Fruit fly (Drosophila melanogaster) whole organism, embryonic: ENCODE results near the gene CG13063.
A peak's percentile ranks its signal among the peaks of the same experiment; 100 is the strongest.

Experiments
- Blimp-1 ChIP-seq: fragments of 200-800 bp; sonication (Bioruptor generic); optimal IDR thresholded peaks from 3 replicates; lab custom pipeline; 2018; ENCODE audit warnings: missing biosample characterization, missing genetic modification characterization, mild to moderate bottlenecking, moderate library complexity, missing genetic modification reagents
- CG10431 ChIP-seq: fragments of 200-800 bp; sonication (Bioruptor generic); optimal IDR thresholded peaks from 3 replicates; lab custom pipeline; 2018; ENCODE audit warnings: missing biosample characterization, mild to moderate bottlenecking, missing genetic modification characterization
- CG10654 ChIP-seq: fragments of 200-800 bp; sonication (Bioruptor generic); optimal IDR thresholded peaks from 2 replicates; lab custom pipeline; 2016; ENCODE audit warnings: missing biosample characterization, missing genetic modification characterization
- CG14710 ChIP-seq: fragments of 200-800 bp; sonication (Bioruptor generic); optimal IDR thresholded peaks from 3 replicates; lab custom pipeline; 2019; ENCODE audit warnings: missing biosample characterization, mild to moderate bottlenecking, missing genetic modification characterization, moderate library complexity
- CG15269 ChIP-seq: fragments of 200-800 bp; sonication (Bioruptor generic); optimal IDR thresholded peaks from 2 replicates; lab custom pipeline; 2018; ENCODE audit warnings: missing biosample characterization, mild to moderate bottlenecking, missing genetic modification characterization, moderate library complexity
- CG1647 ChIP-seq: fragments of 200-800 bp; sonication (Bioruptor generic); optimal IDR thresholded peaks from 3 replicates; lab custom pipeline; 2016; ENCODE audit warnings: missing biosample characterization, missing genetic modification characterization
- CG16813 ChIP-seq: fragments of 200-800 bp; sonication (Bioruptor generic); IDR thresholded peaks from 3 replicates; pipeline ENCODE4 v1.3.6; 2022; ENCODE audit warnings: missing biosample characterization, missing genetic modification characterization; ENCODE audit not compliant: partially characterized antibody
- CG17359 ChIP-seq: fragments of 200-800 bp; sonication (Bioruptor generic); optimal IDR thresholded peaks from 3 replicates; lab custom pipeline; 2018; ENCODE audit warnings: missing biosample characterization, mild to moderate bottlenecking, missing genetic modification characterization, moderate library complexity
- CG18764 ChIP-seq: fragments of 200-800 bp; sonication (Bioruptor generic); optimal IDR thresholded peaks from 3 replicates; lab custom pipeline; 2016; ENCODE audit warnings: missing biosample characterization, missing genetic modification characterization
- CG4707 ChIP-seq: fragments of 200-800 bp; sonication (Bioruptor generic); optimal IDR thresholded peaks from 2 replicates; lab custom pipeline; 2018; ENCODE audit warnings: missing biosample characterization, mild to moderate bottlenecking, missing genetic modification characterization, moderate library complexity
- CG5245 ChIP-seq: fragments of 200-800 bp; sonication (Bioruptor generic); optimal IDR thresholded peaks from 3 replicates; lab custom pipeline; 2016; ENCODE audit warnings: missing biosample characterization, missing genetic modification characterization
- CG7839 ChIP-seq: fragments of 200-800 bp; sonication (Bioruptor generic); optimal IDR thresholded peaks from 3 replicates; lab custom pipeline; 2018; ENCODE audit warnings: missing biosample characterization, mild to moderate bottlenecking, missing genetic modification characterization, moderate library complexity
- CG8290 ChIP-seq, 3 experiments: fragments of 200-800 bp; sonication (Bioruptor generic); optimal IDR thresholded peaks; 2 replicates each; lab custom pipeline; 2016 to 2019; ENCODE audit warnings: missing biosample characterization in 3 of 3, missing genetic modification characterization in 3 of 3, mild to moderate bottlenecking in 2 of 3, moderate library complexity in 1 of 3
- CG8944 ChIP-seq: fragments of 200-800 bp; sonication (Bioruptor generic); optimal IDR thresholded peaks from 3 replicates; lab custom pipeline; 2016; ENCODE audit warnings: missing biosample characterization, missing genetic modification characterization
- CG9727 ChIP-seq: fragments of 200-800 bp; sonication (Bioruptor generic); optimal IDR thresholded peaks from 3 replicates; lab custom pipeline; 2017; ENCODE audit warnings: missing biosample characterization, mild to moderate bottlenecking, missing genetic modification characterization
- Camta ChIP-seq: fragments of 200-800 bp; sonication (Bioruptor generic); optimal IDR thresholded peaks from 2 replicates; lab custom pipeline; 2016; ENCODE audit warnings: missing biosample characterization, missing genetic modification characterization
- Eip74EF ChIP-seq, 2 experiments: fragments of 200-800 bp in 1 of 2; fragments of >200 bp in 1 of 2; sonication (Bioruptor generic) in 1 of 2; optimal IDR thresholded peaks; 2 replicates each; lab custom pipeline; 2017 to 2019; ENCODE audit warnings: missing biosample characterization in 2 of 2, missing genetic modification characterization in 2 of 2, mild to moderate bottlenecking in 1 of 2, moderate library complexity in 1 of 2
- H2.0 ChIP-seq: fragments of 200-800 bp; sonication (Bioruptor generic); IDR thresholded peaks from 2 replicates; pipeline ENCODE4 v1.3.6; 2022; ENCODE audit warnings: missing biosample characterization, missing genetic modification characterization
- HmgD ChIP-seq: fragments of 200-800 bp; sonication (Bioruptor generic); optimal IDR thresholded peaks from 3 replicates; lab custom pipeline; 2016; ENCODE audit warnings: missing biosample characterization, missing genetic modification characterization
- Hr51 ChIP-seq, 2 experiments: fragments of 200-800 bp; sonication (Bioruptor generic); optimal IDR thresholded peaks; 2 replicates in 1 of 2; 3 replicates in 1 of 2; lab custom pipeline; 2016 to 2018; ENCODE audit warnings: missing biosample characterization in 2 of 2, missing genetic modification characterization in 2 of 2, mild to moderate bottlenecking in 1 of 2, moderate library complexity in 1 of 2
- Jarid2 ChIP-seq: fragments of 200-800 bp; sonication (Bioruptor generic); optimal IDR thresholded peaks from 3 replicates; lab custom pipeline; 2017; ENCODE audit warnings: mild to moderate bottlenecking, missing biosample characterization, missing genetic modification reagents, missing genetic modification characterization
- Lim3 ChIP-seq: fragments of 200-800 bp; sonication (Bioruptor generic); IDR thresholded peaks from 2 replicates; pipeline ENCODE4 v1.3.6; 2022; ENCODE audit warnings: missing biosample characterization, missing genetic modification characterization
- MESR4 ChIP-seq: fragments of 200-800 bp; sonication (Bioruptor generic); optimal IDR thresholded peaks from 2 replicates; lab custom pipeline; 2018; ENCODE audit warnings: missing biosample characterization, mild to moderate bottlenecking, missing genetic modification characterization, moderate library complexity
- Sox102F ChIP-seq: fragments of 200-800 bp; sonication (Bioruptor generic); optimal IDR thresholded peaks from 2 replicates; lab custom pipeline; 2018; ENCODE audit warnings: missing biosample characterization, mild to moderate bottlenecking, missing genetic modification characterization, moderate library complexity
- YL-1 ChIP-seq: fragments of 200-800 bp; sonication (Bioruptor generic); optimal IDR thresholded peaks from 3 replicates; lab custom pipeline; 2017; ENCODE audit warnings: missing biosample characterization, mild to moderate bottlenecking, missing genetic modification characterization
- ab ChIP-seq: fragments of 200-800 bp; sonication (Bioruptor generic); optimal IDR thresholded peaks from 2 replicates; lab custom pipeline; 2016; ENCODE audit warnings: missing biosample characterization, missing genetic modification characterization
- ash1 ChIP-seq: fragments of 200-800 bp; sonication (Bioruptor generic); optimal IDR thresholded peaks from 2 replicates; lab custom pipeline; 2018; ENCODE audit warnings: missing biosample characterization, mild to moderate bottlenecking, missing genetic modification characterization
- chinmo ChIP-seq: fragments of 200-800 bp; sonication (Bioruptor generic); IDR thresholded peaks from 4 replicates; pipeline ENCODE4 v1.3.6; 2022; ENCODE audit warnings: missing biosample characterization, missing genetic modification characterization; ENCODE audit not compliant: partially characterized antibody
- ci ChIP-seq: fragments of 200-800 bp; sonication (Bioruptor generic); IDR thresholded peaks from 3 replicates; pipeline ENCODE4 v1.3.6; 2022; ENCODE audit warnings: missing biosample characterization, missing genetic modification characterization
- danr ChIP-seq: fragments of 200-800 bp; sonication (Bioruptor generic); IDR thresholded peaks from 2 replicates; pipeline ENCODE4 v1.3.6; 2022; ENCODE audit warnings: missing biosample characterization, missing genetic modification characterization
- dmrt99B ChIP-seq: fragments of 200-800 bp; sonication (Bioruptor generic); optimal IDR thresholded peaks from 2 replicates; lab custom pipeline; 2018; ENCODE audit warnings: missing biosample characterization, mild to moderate bottlenecking, missing genetic modification characterization, moderate library complexity
- fd3F ChIP-seq: fragments of 200-800 bp; sonication (Bioruptor generic); optimal IDR thresholded peaks from 2 replicates; lab custom pipeline; 2018; ENCODE audit warnings: missing biosample characterization, mild to moderate bottlenecking, missing genetic modification characterization, moderate library complexity
- hbn ChIP-seq: fragments of 200-800 bp; sonication (Bioruptor generic); IDR thresholded peaks from 2 replicates; pipeline ENCODE4 v1.3.6; 2022; ENCODE audit warnings: missing biosample characterization, missing genetic modification characterization; ENCODE audit not compliant: partially characterized antibody
- ind ChIP-seq: fragments of 200-800 bp; sonication (Bioruptor generic); optimal IDR thresholded peaks from 3 replicates; lab custom pipeline; 2016; ENCODE audit warnings: missing biosample characterization, missing genetic modification characterization
- nerfin-1 ChIP-seq: fragments of 200-800 bp; sonication (Bioruptor generic); optimal IDR thresholded peaks from 3 replicates; lab custom pipeline; 2019; ENCODE audit warnings: missing biosample characterization, mild to moderate bottlenecking, missing genetic modification characterization, moderate library complexity
- nmo ChIP-seq: fragments of 200-800 bp; sonication (Bioruptor generic); optimal IDR thresholded peaks from 2 replicates; lab custom pipeline; 2018; ENCODE audit warnings: missing biosample characterization, mild to moderate bottlenecking, missing genetic modification characterization, moderate library complexity
- phol ChIP-seq: fragments of 200-800 bp; sonication (Bioruptor generic); optimal IDR thresholded peaks from 3 replicates; lab custom pipeline; 2018; ENCODE audit warnings: missing biosample characterization, mild to moderate bottlenecking, missing genetic modification characterization, moderate library complexity
- pita ChIP-seq: fragments of 200-800 bp; sonication (Bioruptor generic); optimal IDR thresholded peaks from 2 replicates; lab custom pipeline; 2017; ENCODE audit warnings: missing biosample characterization, mild to moderate bottlenecking, missing genetic modification characterization
- pnt ChIP-seq: fragments of 200-800 bp; sonication (Bioruptor generic); optimal IDR thresholded peaks from 3 replicates; lab custom pipeline; 2016; ENCODE audit warnings: missing biosample characterization, missing genetic modification characterization
- pum ChIP-seq: fragments of 200-800 bp; sonication (Bioruptor generic); optimal IDR thresholded peaks from 2 replicates; lab custom pipeline; 2016; ENCODE audit warnings: missing biosample characterization, missing genetic modification characterization
- scrt ChIP-seq: fragments of 200-800 bp; sonication (Bioruptor generic); optimal IDR thresholded peaks from 2 replicates; lab custom pipeline; 2018; ENCODE audit warnings: missing biosample characterization, mild to moderate bottlenecking, missing genetic modification characterization, moderate library complexity
- sens ChIP-seq: fragments of 200-800 bp; sonication (Bioruptor generic); peaks from one replicate; lab custom pipeline; 2016; ENCODE audit warnings: missing biosample characterization, missing genetic modification characterization
- sima ChIP-seq: fragments of 200-800 bp; sonication (Bioruptor generic); optimal IDR thresholded peaks from 2 replicates; lab custom pipeline; 2016; ENCODE audit warnings: missing biosample characterization, missing genetic modification characterization
- slp2 ChIP-seq: fragments of 200-800 bp; sonication (Bioruptor generic); optimal IDR thresholded peaks from 2 replicates; lab custom pipeline; 2016; ENCODE audit warnings: missing biosample characterization, missing genetic modification characterization
- ssp ChIP-seq: fragments of 200-800 bp; sonication (Bioruptor generic); IDR thresholded peaks from 2 replicates; pipeline ENCODE4 v1.3.6; 2022; ENCODE audit warnings: missing biosample characterization, missing genetic modification characterization
- stwl ChIP-seq: fragments of 200-800 bp; sonication (Bioruptor generic); optimal IDR thresholded peaks from 3 replicates; lab custom pipeline; 2018; ENCODE audit warnings: missing biosample characterization, mild to moderate bottlenecking, missing genetic modification characterization, moderate library complexity
- toy ChIP-seq: fragments of 200-800 bp; sonication (Bioruptor generic); IDR thresholded peaks from 2 replicates; pipeline ENCODE4 v1.3.6; 2022; ENCODE audit warnings: missing biosample characterization, missing genetic modification characterization
- twi ChIP-seq: fragments of 200-800 bp; optimal IDR thresholded peaks from 2 replicates; lab custom pipeline; 2019; ENCODE audit warnings: missing biosample characterization, mild to moderate bottlenecking, missing genetic modification characterization, moderate library complexity
- wek ChIP-seq: fragments of 200-800 bp; sonication (Bioruptor generic); optimal IDR thresholded peaks from 3 replicates; lab custom pipeline; 2018; ENCODE audit warnings: missing biosample characterization, mild to moderate bottlenecking, missing genetic modification characterization, moderate library complexity

Gene CG13063

DNA sequence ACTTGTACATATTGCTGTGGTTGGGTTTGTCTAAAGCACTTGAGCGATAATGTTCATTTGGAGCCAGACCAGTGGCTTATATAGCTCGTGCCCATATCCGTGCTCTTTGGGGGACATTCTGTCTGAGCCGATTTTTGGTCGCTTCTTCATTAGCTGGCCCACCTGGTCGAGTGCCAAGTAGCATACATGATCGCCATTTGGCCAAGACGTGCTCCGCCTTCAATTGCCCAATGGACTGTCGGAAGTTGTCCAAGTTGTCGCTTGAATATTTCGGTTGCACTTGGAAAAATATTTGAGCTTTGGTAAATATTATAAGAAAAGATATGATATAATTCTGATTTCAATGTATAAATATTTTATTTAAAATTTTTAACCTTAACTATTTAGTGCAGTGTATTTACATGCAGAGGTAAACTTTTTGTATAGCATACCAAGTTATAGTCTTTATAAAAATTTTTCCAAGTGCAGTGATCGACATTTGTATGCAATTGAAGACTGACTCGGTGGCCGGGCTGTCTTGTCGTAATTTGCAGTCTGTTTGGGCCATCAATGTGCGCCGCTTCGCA is 21.0 kb upstream of the CG13063 start, which contains the start of gene CG13047 (continued):
- peak; percentile 7 for TF ChIP-seq Blimp-1 (GFP tag; lab: Kevin White, UChicago)
- no peak for TF ChIP-seq ab (GFP tag; lab: Kevin White, UChicago)
- no peak for TF ChIP-seq CG1647
- no peak for TF ChIP-seq pnt (GFP tag; lab: Kevin White, UChicago)
- TF ChIP-seq CG5245, result no peak
- TF ChIP-seq ci, result no peak
- no peak for TF ChIP-seq CG4707 (GFP tag; lab: Kevin White, UChicago)
- no peak for TF ChIP-seq CG10654 (GFP tag; lab: Kevin White, UChicago)
- TF ChIP-seq Jarid2, result no peak
- TF ChIP-seq ssp (GFP tag; lab: Robert Waterston, UW), result no peak
- no peak for TF ChIP-seq ind (GFP tag; lab: Kevin White, UChicago)
- no peak for TF ChIP-seq Eip74EF (GFP tag; optimal IDR thresholded peaks at IDR 0.05; lab: Kevin White, UChicago)
- no peak for TF ChIP-seq stwl
- no peak for TF ChIP-seq slp2 (GFP tag; lab: Kevin White, UChicago)
- no peak for TF ChIP-seq sima
- TF ChIP-seq dmrt99B (tag; lab: Kevin White, UChicago), result peak; percentile 44
- no peak for TF ChIP-seq CG9727 (GFP tag; lab: Kevin White, UChicago)
- no peak for TF ChIP-seq CG8290 (GFP tag; optimal IDR thresholded peaks at IDR 0.05; lab: Kevin White, UChicago)
- TF ChIP-seq CG8290 (tag; optimal IDR thresholded peaks at IDR 0.05; lab: Kevin White, UChicago), result no peak
- TF ChIP-seq Lim3 (GFP tag; lab: Robert Waterston, UW), result no peak
- peak; percentile 5 for TF ChIP-seq CG17359 (tag; lab: Kevin White, UChicago)
- TF ChIP-seq CG18764 (GFP tag; lab: Kevin White, UChicago), result no peak
- TF ChIP-seq scrt (GFP tag; lab: Kevin White, UChicago), result no peak
- TF ChIP-seq Sox102F, result peak; percentile 36
- TF ChIP-seq CG16813 (GFP tag; lab: Robert Waterston, UW), result no peak
- peak; percentile 28 for TF ChIP-seq CG15269 (tag; lab: Kevin White, UChicago)
- no peak for TF ChIP-seq Camta
- TF ChIP-seq chinmo, result 0 out of 4 replicates have a peak, but pooled peaks have one; percentile 24
- TF ChIP-seq CG7839 (tag; lab: Kevin White, UChicago), result peak; percentile 25
- no peak for TF ChIP-seq pita (GFP tag; lab: Kevin White, UChicago)
- TF ChIP-seq CG14710, result no peak
- peak; percentile 22 for TF ChIP-seq phol (tag; lab: Kevin White, UChicago)
- TF ChIP-seq twi (tag; lab: Kevin White, UChicago), result no peak
- TF ChIP-seq wek, result no peak
- no peak for TF ChIP-seq ash1 (GFP tag; lab: Kevin White, UChicago)
- TF ChIP-seq fd3F (GFP tag; lab: Kevin White, UChicago), result no peak
- no peak for TF ChIP-seq CG8944
- TF ChIP-seq nmo (GFP tag; lab: Kevin White, UChicago), result peak; percentile 9
- no peak for TF ChIP-seq toy (GFP tag; lab: Robert Waterston, UW)
- no peak for TF ChIP-seq danr
- TF ChIP-seq H2.0 (GFP tag; lab: Robert Waterston, UW), result no peak
- TF ChIP-seq nerfin-1 (tag; lab: Kevin White, UChicago), result no peak
- no peak for TF ChIP-seq hbn
- peak in 1 of 2 experiments; percentile 54 for TF ChIP-seq Hr51 (GFP tag; optimal IDR thresholded peaks at IDR 0.05; lab: Kevin White, UChicago)
- TF ChIP-seq CG10431 (GFP tag; lab: Kevin White, UChicago), result no peak
- no peak for TF ChIP-seq MESR4
- no peak for TF ChIP-seq HmgD
- TF ChIP-seq pum (GFP tag; lab: Kevin White, UChicago), result no peak
- TF ChIP-seq YL-1 (GFP tag; lab: Kevin White, UChicago), result no peak
- no peak for TF ChIP-seq sens (GFP tag; lab: Kevin White, UChicago)
